Fruit fly (Drosophila melanogaster): Measurements from ENCODE around the gene frac.

Gene frac

DNA sequence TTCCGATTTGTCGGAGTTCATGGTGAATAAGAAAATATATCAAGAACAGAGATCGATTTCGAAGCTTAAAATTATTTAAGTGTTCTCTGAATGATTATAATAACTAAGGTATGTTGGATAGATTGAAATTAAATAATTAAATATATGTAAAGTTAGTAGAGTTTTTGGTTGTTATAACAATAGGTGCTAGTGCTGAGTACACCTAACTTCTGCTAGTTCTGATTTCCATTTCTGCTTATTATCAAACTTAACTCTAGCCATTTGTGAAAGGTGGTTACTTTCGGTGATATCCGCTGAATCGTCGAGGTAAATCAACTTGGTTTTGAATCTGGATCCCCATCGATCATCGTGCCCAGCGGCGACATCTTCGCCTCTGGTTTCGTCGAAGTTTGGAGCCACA is 28.5 kb downstream of the frac start, which contains the start of gene t-Grip84:
Gene t-Grip84, minus strand, starts transcription at position 101 of the 400 bp plus-strand sequence.
- TF ChIP-seq D1 (tag; optimal IDR thresholded peaks at IDR 0.05) (no peak), CG9948 (tag; optimal IDR thresholded peaks at IDR 0.05) (no peak), CG10348 (GFP tag; IDR thresholded peaks at IDR 0.05) (no peak), Snoo (tag; optimal IDR thresholded peaks at IDR 0.05) (no peak), CG14655 (GFP tag; optimal IDR thresholded peaks at IDR 0.05) (no peak), CG12605 (GFP tag; IDR thresholded peaks at IDR 0.05) (no peak), EcR (GFP tag; optimal IDR thresholded peaks at IDR 0.05) (no peak), CG4496 (GFP tag; IDR thresholded peaks at IDR 0.05) (no peak), fd96Ca (GFP tag; IDR thresholded peaks at IDR 0.05) (no peak)

DNA sequence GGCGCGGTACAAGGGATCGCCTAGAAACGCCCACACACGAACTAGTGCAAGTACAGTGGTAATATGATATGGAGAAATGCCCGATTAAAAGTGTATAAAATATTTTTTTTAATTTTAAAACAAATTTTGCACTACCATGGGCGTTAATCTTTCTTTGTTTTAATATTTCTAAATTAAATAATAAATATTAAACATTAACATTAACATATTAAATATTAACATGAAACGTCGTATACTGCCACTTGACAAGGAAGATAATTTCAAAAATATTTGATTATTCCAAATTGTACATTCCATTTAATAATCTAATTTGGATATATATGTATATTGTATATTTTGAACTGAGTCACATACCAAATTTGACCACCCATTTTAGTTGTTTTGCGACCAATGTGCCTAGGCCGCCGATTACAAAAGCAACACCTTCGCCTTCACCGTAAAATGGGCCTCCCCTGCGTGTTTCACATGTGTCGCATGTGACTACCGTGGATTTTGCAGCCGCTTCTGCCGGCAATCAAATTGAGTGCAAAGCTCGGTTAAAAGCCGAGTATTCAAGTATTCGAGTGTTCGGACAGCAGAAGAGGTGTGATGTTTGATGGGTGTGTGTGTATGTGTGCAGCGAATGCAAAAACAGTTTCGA is 29.8 kb downstream of the frac start:
- TF ChIP-seq CG8301 (tag; optimal IDR thresholded peaks at IDR 0.05) (peak; percentile 33), CG14655 (GFP tag; optimal IDR thresholded peaks at IDR 0.05) (peak; percentile 61), CG4496 (GFP tag; IDR thresholded peaks at IDR 0.05) (no peak; the same call in 2 of the 3 replicates), Pif1B (GFP tag; optimal IDR thresholded peaks at IDR 0.05) (peak; percentile 2), EcR (GFP tag; optimal IDR thresholded peaks at IDR 0.05) (no peak), gl (tag; optimal IDR thresholded peaks at IDR 0.05) (no peak), CG15710 (tag; optimal IDR thresholded peaks at IDR 0.05) (peak; percentile 50), CG34367 (tag; optimal IDR thresholded peaks at IDR 0.05) (peak; percentile 20), CG17806 (tag; optimal IDR thresholded peaks at IDR 0.05) (peak; percentile 58), CG13204 (GFP tag; optimal IDR thresholded peaks at IDR 0.05) (no peak), Snoo (tag; optimal IDR thresholded peaks at IDR 0.05) (no peak), D1 (tag; optimal IDR thresholded peaks at IDR 0.05) (no peak), CG10348 (GFP tag; IDR thresholded peaks at IDR 0.05) (no peak), fd96Ca (GFP tag; IDR thresholded peaks at IDR 0.05) (no peak), CG8159 (tag; optimal IDR thresholded peaks at IDR 0.05) (peak; percentile 69), Ets98B (GFP tag; IDR thresholded peaks at IDR 0.05) (no peak; the same call in 1 of the 2 replicates), Pif1A (GFP tag; optimal IDR thresholded peaks at IDR 0.05) (peak; percentile 24), CG32121 (GFP tag; IDR thresholded peaks at IDR 0.05) (no peak; the same call in 1 of the 2 replicates), CG9948 (tag; optimal IDR thresholded peaks at IDR 0.05) (peak; percentile 74)

DNA sequence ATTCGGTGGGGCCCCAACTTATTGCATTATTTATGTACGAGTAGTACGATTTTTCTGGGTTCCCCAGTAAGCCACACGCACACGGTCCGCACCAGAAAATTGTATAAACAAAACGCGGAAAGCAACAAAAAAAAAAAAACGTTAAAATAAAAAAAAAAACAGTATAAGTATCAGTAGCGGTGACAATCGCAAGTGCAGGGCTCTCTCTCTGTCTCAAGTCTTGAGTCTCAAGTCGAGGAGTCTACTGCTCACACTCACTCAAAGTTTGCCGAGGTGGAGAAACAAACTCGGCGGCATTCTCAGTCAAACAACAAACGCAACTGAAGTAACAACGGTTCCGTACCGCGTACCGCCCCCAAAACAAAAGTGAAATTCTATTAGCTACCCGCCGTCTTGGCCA is 30.4 kb downstream of the frac start, which contains the start of gene Pura:
Gene Pura, plus strand, starts transcription at position 301 of the 400 bp plus-strand sequence.
- TF ChIP-seq CG4496 (GFP tag; IDR thresholded peaks at IDR 0.05) (0 out of 3 replicates have a peak, but pooled peaks have one; percentile 8), EcR (GFP tag; optimal IDR thresholded peaks at IDR 0.05) (no peak)

DNA sequence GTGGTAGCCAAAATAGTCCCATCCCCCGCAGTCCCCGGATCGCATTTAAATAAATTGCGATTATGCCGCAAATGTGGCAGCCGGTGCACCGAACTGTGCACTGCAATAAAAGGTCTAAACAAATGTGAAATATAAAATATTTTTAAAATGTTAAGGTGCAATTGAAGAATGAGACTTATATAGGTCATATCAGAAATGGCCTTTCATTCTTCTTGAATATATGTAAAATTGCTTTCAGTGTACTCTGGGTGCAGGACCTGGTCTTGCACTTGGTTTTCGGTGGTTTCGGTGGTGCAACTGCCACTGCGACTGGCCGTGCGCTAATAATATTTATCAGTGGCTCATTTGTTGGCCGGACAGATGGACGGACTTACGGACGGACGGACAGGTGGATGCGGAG is 35.9 kb downstream of the frac start:
- TF ChIP-seq CG12605 (GFP tag; IDR thresholded peaks at IDR 0.05) (0 out of 2 replicates have a peak, but pooled peaks have one; percentile 10), rn (GFP tag; IDR thresholded peaks at IDR 0.05) (peak; percentile 28; the same call in 1 of the 2 replicates), CG14655 (GFP tag; optimal IDR thresholded peaks at IDR 0.05) (peak; percentile 35), CG17806 (tag; optimal IDR thresholded peaks at IDR 0.05) (peak; percentile 26), CG9948 (tag; optimal IDR thresholded peaks at IDR 0.05) (no peak), fd96Ca (GFP tag; IDR thresholded peaks at IDR 0.05) (peak; percentile 61), Pif1A (GFP tag; optimal IDR thresholded peaks at IDR 0.05) (peak; percentile 29), Snoo (tag; optimal IDR thresholded peaks at IDR 0.05) (no peak), CG13204 (GFP tag; optimal IDR thresholded peaks at IDR 0.05) (no peak), CG32121 (GFP tag; IDR thresholded peaks at IDR 0.05) (peak; percentile 78), CG8159 (tag; optimal IDR thresholded peaks at IDR 0.05) (peak; percentile 28), CG4496 (GFP tag; IDR thresholded peaks at IDR 0.05) (peak; percentile 73; the same call in 2 of the 3 replicates), CG15710 (tag; optimal IDR thresholded peaks at IDR 0.05) (no peak), CG8301 (tag; optimal IDR thresholded peaks at IDR 0.05) (peak; percentile 12), EcR (GFP tag; optimal IDR thresholded peaks at IDR 0.05) (no peak), D1 (tag; optimal IDR thresholded peaks at IDR 0.05) (no peak), Pif1B (GFP tag; optimal IDR thresholded peaks at IDR 0.05) (peak; percentile 21), Ets98B (GFP tag; IDR thresholded peaks at IDR 0.05) (peak; percentile 77), CG10348 (GFP tag; IDR thresholded peaks at IDR 0.05) (no peak), gl (tag; optimal IDR thresholded peaks at IDR 0.05) (no peak), CG34367 (tag; optimal IDR thresholded peaks at IDR 0.05) (no peak)

DNA sequence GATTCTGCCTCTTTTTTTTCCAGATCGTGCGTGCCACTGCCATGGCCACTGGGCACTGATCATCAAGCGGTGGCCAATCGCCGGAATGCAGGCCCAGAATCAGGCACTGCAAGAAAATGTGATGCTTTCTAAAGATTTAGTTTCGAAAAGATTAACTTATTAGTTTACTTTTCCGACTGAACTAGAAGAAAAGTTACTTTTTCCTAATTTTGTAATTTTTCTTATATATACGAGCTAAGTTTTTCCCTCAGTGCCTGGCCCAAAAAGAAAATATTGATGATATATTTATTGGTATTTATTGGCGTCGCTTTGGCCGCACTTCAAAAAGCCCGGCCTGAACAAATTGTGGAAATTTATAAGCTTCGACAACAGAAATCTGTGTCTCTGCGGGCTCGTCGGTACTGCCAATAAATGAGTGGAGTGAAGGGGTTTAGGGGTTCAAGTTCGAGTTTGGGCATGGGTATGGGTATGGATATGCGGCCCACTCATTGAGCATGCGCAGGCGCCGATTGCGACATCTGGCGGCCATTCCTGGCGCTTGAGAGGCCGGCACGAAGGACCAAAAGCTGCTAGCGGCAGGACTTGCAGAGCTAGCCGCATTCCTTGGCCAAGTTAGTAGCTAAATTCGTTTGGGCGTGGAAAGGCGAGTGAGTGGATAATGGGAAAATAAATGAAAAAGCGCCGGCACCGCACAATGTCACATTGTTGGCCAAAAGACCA is 38.9 kb downstream of the frac start:
- peak; percentile 17; the same call in 1 of the 2 replicates for TF ChIP-seq CG12605 (GFP tag; IDR thresholded peaks at IDR 0.05)
- peak; percentile 56 for TF ChIP-seq CG34367 (tag; optimal IDR thresholded peaks at IDR 0.05)
- peak; percentile 66 for TF ChIP-seq CG17806 (tag; optimal IDR thresholded peaks at IDR 0.05)
- TF ChIP-seq CG4496 (GFP tag; IDR thresholded peaks at IDR 0.05), result 0 out of 3 replicates have a peak, but pooled peaks have one; percentile 18
- TF ChIP-seq CG8159 (tag; optimal IDR thresholded peaks at IDR 0.05), result peak; percentile 73
- no peak for TF ChIP-seq D1 (tag; optimal IDR thresholded peaks at IDR 0.05)
- TF ChIP-seq gl (tag; optimal IDR thresholded peaks at IDR 0.05), result peak; percentile 20
- TF ChIP-seq CG10348 (GFP tag; IDR thresholded peaks at IDR 0.05), result no peak
- peak; percentile 52 for TF ChIP-seq CG9948 (tag; optimal IDR thresholded peaks at IDR 0.05)
- peak; percentile 41 for TF ChIP-seq CG14655 (GFP tag; optimal IDR thresholded peaks at IDR 0.05)
- no peak for TF ChIP-seq rn (GFP tag; IDR thresholded peaks at IDR 0.05)
- TF ChIP-seq CG13204 (GFP tag; optimal IDR thresholded peaks at IDR 0.05), result no peak
- peak; percentile 36 for TF ChIP-seq Pif1B (GFP tag; optimal IDR thresholded peaks at IDR 0.05)
- peak; percentile 34 for TF ChIP-seq CG8301 (tag; optimal IDR thresholded peaks at IDR 0.05)
- peak; percentile 65 for TF ChIP-seq CG15710 (tag; optimal IDR thresholded peaks at IDR 0.05)
- peak; percentile 36; the same call in 1 of the 3 replicates for TF ChIP-seq fd96Ca (GFP tag; IDR thresholded peaks at IDR 0.05)
- no peak for TF ChIP-seq CG32121 (GFP tag; IDR thresholded peaks at IDR 0.05)
- TF ChIP-seq Pif1A (GFP tag; optimal IDR thresholded peaks at IDR 0.05), result peak; percentile 71
- TF ChIP-seq EcR (GFP tag; optimal IDR thresholded peaks at IDR 0.05), result no peak
- peak; percentile 62 for TF ChIP-seq Snoo (tag; optimal IDR thresholded peaks at IDR 0.05)
- no peak for TF ChIP-seq Ets98B (GFP tag; IDR thresholded peaks at IDR 0.05)

All from whole organism, pupa.